Worm (Caenorhabditis elegans) whole organism, L4 larva: ENCODE results near the gene K05F1.9.

Source experiments
- D1046.2 ChIP-seq: fragments of 200-800 bp; sonication (Bioruptor generic); IDR thresholded peaks from 2 replicates; pipeline ENCODE4 v1.3.6; 2022; ENCODE audit warnings: missing genetic modification characterization, missing compliant biosample characterization
- F37D6.2 ChIP-seq: sonication (generic microtip); optimal IDR thresholded peaks from 2 replicates; lab custom pipeline; 2016; ENCODE audit warnings: mild to moderate bottlenecking, missing genetic modification characterization, missing compliant biosample characterization
- F44E2.7 ChIP-seq: fragments of 200-800 bp; sonication (Bioruptor generic); IDR thresholded peaks from 2 replicates; pipeline ENCODE4 v2.1.2; 2022; ENCODE audit warnings: missing genetic modification characterization, missing compliant biosample characterization
- R02D3.7 ChIP-seq: fragments of 150-350 bp; sonication (generic microtip); optimal IDR thresholded peaks from 3 replicates; lab custom pipeline; 2014; ENCODE audit warnings: missing biosample characterization, missing genetic modification characterization
- T20F7.1 ChIP-seq: fragments of 200-800 bp; sonication (Bioruptor generic); optimal IDR thresholded peaks from 2 replicates; lab custom pipeline; 2018; ENCODE audit warnings: mild to moderate bottlenecking, missing genetic modification characterization, missing compliant biosample characterization
- Y5F2A.4 ChIP-seq: fragments of 200-800 bp; sonication (Bioruptor generic); optimal IDR thresholded peaks from 2 replicates; lab custom pipeline; 2018; ENCODE audit warnings: mild to moderate bottlenecking, missing genetic modification characterization, missing compliant biosample characterization
- ZK546.5 ChIP-seq, 2 experiments: sonication (generic microtip); optimal IDR thresholded peaks; 2 replicates each; lab custom pipeline; 2017; ENCODE audit warnings: missing biosample characterization in 2 of 2, missing genetic modification characterization in 2 of 2
- aha-1 ChIP-seq: fragments of 150-350 bp; peaks from one replicate; lab custom pipeline; 2014; ENCODE audit warnings: missing biosample characterization, missing genetic modification characterization
- aly-2 ChIP-seq: sonication (generic microtip); optimal IDR thresholded peaks from 2 replicates; lab custom pipeline; 2018; ENCODE audit warnings: missing biosample characterization, missing genetic modification characterization
- ama-1 ChIP-seq: fragments of 150-350 bp; optimal IDR thresholded peaks from 2 replicates; lab custom pipeline; 2014; ENCODE audit warnings: inconsistent platforms, mixed read lengths
- daf-12 ChIP-seq: fragments of 150-350 bp; optimal IDR thresholded peaks from 2 replicates; lab custom pipeline; 2014; ENCODE audit warnings: missing biosample characterization, missing genetic modification reagents, missing genetic modification characterization
- daf-16 ChIP-seq, 3 experiments: sonication (generic microtip); optimal IDR thresholded peaks; 2 replicates each; lab custom pipeline; 2016 to 2017; ENCODE audit warnings: missing genetic modification characterization in 3 of 3, missing genetic modification reagents in 3 of 3, mild to moderate bottlenecking in 2 of 3, missing compliant biosample characterization in 2 of 3, missing biosample characterization in 1 of 3, moderate library complexity in 1 of 3
- dpl-1 ChIP-seq: fragments of 150-350 bp; optimal IDR thresholded peaks from 2 replicates; lab custom pipeline; 2014; ENCODE audit warnings: missing biosample characterization, missing genetic modification reagents, missing genetic modification characterization
- dve-1 ChIP-seq: sonication (generic microtip); optimal IDR thresholded peaks from 2 replicates; lab custom pipeline; 2017; ENCODE audit warnings: antibody characterized with exemption, mild to moderate bottlenecking, missing genetic modification characterization, missing compliant biosample characterization; ENCODE audit not compliant: insufficient read depth
- egl-43 ChIP-seq: fragments of 200-800 bp; sonication (Bioruptor generic); IDR thresholded peaks from 2 replicates; pipeline ENCODE4 v1.3.6; 2022; ENCODE audit warnings: missing genetic modification reagents, missing genetic modification characterization, missing compliant biosample characterization
- hif-1 ChIP-seq, 2 experiments: sonication (generic microtip); optimal IDR thresholded peaks; 2 replicates each; lab custom pipeline; 2016 to 2017; ENCODE audit warnings: missing compliant biosample characterization in 2 of 2, missing genetic modification characterization in 2 of 2, missing genetic modification reagents in 2 of 2, missing genotype in 2 of 2, mild to moderate bottlenecking in 1 of 2
- hlh-30 ChIP-seq: sonication (generic microtip); optimal IDR thresholded peaks from 2 replicates; lab custom pipeline; 2017; ENCODE audit warnings: antibody characterized with exemption, mild to moderate bottlenecking, missing genetic modification characterization, missing compliant biosample characterization; ENCODE audit not compliant: insufficient read depth
- hmg-1.1 ChIP-seq: fragments of 200-800 bp; sonication (Bioruptor generic); IDR thresholded peaks from 2 replicates; pipeline ENCODE4 v1.3.6; 2022; ENCODE audit warnings: missing genetic modification reagents, missing genetic modification characterization, missing compliant biosample characterization
- lin-15B ChIP-seq: fragments of 150-350 bp; sonication (generic microtip); optimal IDR thresholded peaks from 3 replicates; lab custom pipeline; 2014; ENCODE audit warnings: missing biosample characterization, missing genetic modification characterization
- lsy-2 ChIP-seq, 2 experiments: fragments of 150-350 bp in 1 of 2; sonication (generic microtip) in 1 of 2; optimal IDR thresholded peaks; 2 replicates each; lab custom pipeline; 2014 to 2017; ENCODE audit warnings: missing biosample characterization in 2 of 2, missing genetic modification characterization in 2 of 2
- mep-1 ChIP-seq: fragments of 150-350 bp; sonication (generic microtip); optimal IDR thresholded peaks from 3 replicates; lab custom pipeline; 2014; ENCODE audit warnings: missing biosample characterization, missing genetic modification characterization
- mes-2 ChIP-seq: sonication (generic microtip); optimal IDR thresholded peaks from 2 replicates; lab custom pipeline; 2016; ENCODE audit warnings: missing genotype, mild to moderate bottlenecking, missing genetic modification characterization, missing compliant biosample characterization; ENCODE audit not compliant: poor library complexity, severe bottlenecking
- nhr-11 ChIP-seq: fragments of 150-350 bp; optimal IDR thresholded peaks from 2 replicates; lab custom pipeline; 2014; ENCODE audit warnings: missing biosample characterization, missing genetic modification characterization
- nhr-237 ChIP-seq: sonication (generic microtip); optimal IDR thresholded peaks from 2 replicates; lab custom pipeline; 2017; ENCODE audit warnings: missing biosample characterization, missing genetic modification characterization
- nhr-41 ChIP-seq: fragments of 200-800 bp; sonication (Bioruptor generic); IDR thresholded peaks from 2 replicates; pipeline ENCODE4 v1.3.6; 2022; ENCODE audit warnings: missing genetic modification reagents, missing genetic modification characterization, missing compliant biosample characterization
- nhr-6 ChIP-seq: fragments of 150-350 bp; optimal IDR thresholded peaks from 2 replicates; lab custom pipeline; 2014; ENCODE audit warnings: missing biosample characterization, missing genetic modification characterization
- pha-4 ChIP-seq, 2 experiments: fragments of 150-350 bp in 1 of 2; fragments of 200-800 bp in 1 of 2; sonication (Bioruptor generic) in 1 of 2; IDR thresholded peaks in 1 of 2; optimal IDR thresholded peaks in 1 of 2; 2 replicates each; pipeline versions ENCODE4 v1.3.6 to Lab custom; 2014 to 2022; ENCODE audit warnings: missing genetic modification characterization in 2 of 2, missing genetic modification reagents in 2 of 2, missing biosample characterization in 1 of 2, missing compliant biosample characterization in 1 of 2
- rbr-2 ChIP-seq: sonication (generic microtip); optimal IDR thresholded peaks from 2 replicates; lab custom pipeline; 2016; ENCODE audit warnings: missing genotype, missing genetic modification characterization, missing compliant biosample characterization
- tra-1 ChIP-seq: fragments of 200-800 bp; sonication (Bioruptor generic); IDR thresholded peaks from 2 replicates; pipeline ENCODE4 v1.3.6; 2022; ENCODE audit warnings: missing genetic modification reagents, missing genetic modification characterization, missing compliant biosample characterization
- unc-130 ChIP-seq: sonication (generic microtip); optimal IDR thresholded peaks from 2 replicates; lab custom pipeline; 2016; ENCODE audit warnings: missing genetic modification reagents, missing genetic modification characterization, missing compliant biosample characterization
- unc-62 ChIP-seq, 3 experiments: fragments of 150-350 bp in 1 of 3; sonication (generic microtip); optimal IDR thresholded peaks in 2 of 3; peaks in 1 of 3; 1 replicate in 1 of 3; 2 replicates in 2 of 3; lab custom pipeline; 2014 to 2017; ENCODE audit warnings: missing biosample characterization in 3 of 3, missing genetic modification characterization in 3 of 3, missing genetic modification reagents in 3 of 3, missing genotype in 1 of 3
- ztf-11 ChIP-seq: fragments of 150-350 bp; optimal IDR thresholded peaks from 2 replicates; lab custom pipeline; 2014; ENCODE audit warnings: missing biosample characterization, missing genetic modification characterization
- ztf-7 ChIP-seq: fragments of 150-350 bp; optimal IDR thresholded peaks from 2 replicates; lab custom pipeline; 2014; ENCODE audit warnings: missing biosample characterization, missing genetic modification characterization

Gene K05F1.9

ce11 chrII:5844694-5845129 lies 43.7 kb upstream of the K05F1.9 start (continued):
- TF ChIP-seq D1046.2 (GFP tag; lab: Robert Waterston, UW) (peak; percentile 92), mep-1 (tag; lab: Kevin White, UChicago) (peak; percentile 99), egl-43 (GFP tag; lab: Robert Waterston, UW) (peak; percentile 99), ztf-11 (peak; percentile 47), dpl-1 (GFP tag; lab: Kevin White, UChicago) (peak; percentile 87)

- TF ChIP-seq aha-1 (peak; percentile 46), lin-15B (tag; lab: Kevin White, UChicago) (no peak), unc-62 (GFP tag; optimal IDR thresholded peaks at IDR 0.05 in 1 of 2; lab: Kevin White, UChicago) (peak in 1 of 2 experiments; percentile 90), unc-62 (tag; optimal IDR thresholded peaks at IDR 0.05; lab: Kevin White, UChicago) (no peak)
These were observed 40.9 kb upstream of the K05F1.9 start, which contains the start of gene nep-25 for ce11 chrII:5841866-5842265. Gene nep-25 (plus strand): TSS chrII:5842240.

DNA sequence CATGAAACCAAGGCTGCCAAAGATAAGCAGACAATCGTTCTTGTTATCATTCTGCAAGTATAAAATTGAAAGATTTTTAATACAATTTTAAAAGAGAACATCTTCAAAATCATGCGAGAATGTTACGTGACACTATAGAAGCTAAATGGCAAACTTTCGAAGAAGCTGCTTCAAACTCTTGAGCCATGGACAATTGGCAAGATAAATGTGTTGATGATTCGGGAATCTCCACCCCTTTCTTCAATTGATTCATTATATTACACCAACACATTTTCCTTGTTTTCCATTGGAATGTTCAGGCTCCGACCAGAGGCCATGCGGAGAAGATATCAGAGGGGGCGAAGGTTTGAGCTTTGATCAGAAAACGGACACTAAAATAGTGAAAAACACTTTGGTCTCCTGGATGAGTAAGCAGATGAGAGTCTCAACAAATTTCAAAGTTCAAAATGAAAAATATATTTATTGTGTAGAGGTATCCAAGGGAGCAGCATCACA lies 40.1 kb upstream of the K05F1.9 start, which contains the start of gene lec-5:
Gene lec-5, minus strand, starts transcription at position 51 of the 495 bp plus-strand sequence.
- no peak for TF ChIP-seq ztf-7 (tag; lab: Kevin White, UChicago)
- TF ChIP-seq daf-12 (tag; lab: Kevin White, UChicago), result no peak
- TF ChIP-seq nhr-11, result peak; percentile 34
- peak in 1 of 2 experiments; percentile 94 for TF ChIP-seq daf-16 (GFP tag; optimal IDR thresholded peaks at IDR 0.05; lab: Kevin White, UChicago)
- no peak for TF ChIP-seq daf-16 (tag; optimal IDR thresholded peaks at IDR 0.05; lab: Kevin White, UChicago)
- TF ChIP-seq hmg-1.1 (GFP tag; lab: Robert Waterston, UW), result no peak

DNA sequence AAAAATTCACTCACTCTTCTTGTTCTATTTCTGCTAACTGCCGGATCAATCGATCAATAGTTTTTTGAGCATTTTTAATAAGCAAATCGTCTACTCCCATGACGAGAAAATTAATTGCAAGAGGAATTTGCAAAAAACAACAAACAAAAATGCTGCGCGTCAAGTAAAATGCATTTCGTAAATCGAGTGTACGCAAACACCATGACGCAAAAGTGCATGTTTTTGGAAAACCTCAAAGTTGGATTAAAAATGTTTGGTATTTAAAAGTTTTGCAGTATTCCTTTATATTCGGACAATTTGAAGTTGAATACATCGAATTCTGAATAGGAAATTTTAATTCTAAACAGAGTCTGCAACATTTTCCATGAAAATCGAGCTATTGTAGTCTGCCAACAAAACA lies 38.3 kb upstream of the K05F1.9 start, which contains the start of gene ZK1248.19:
Gene ZK1248.19, minus strand, starts transcription at position 188 of the 400 bp plus-strand sequence.
- no peak for TF ChIP-seq daf-16 (GFP tag; optimal IDR thresholded peaks at IDR 0.05; lab: Kevin White, UChicago)
- peak; percentile 24 for TF ChIP-seq daf-16 (tag; optimal IDR thresholded peaks at IDR 0.05; lab: Kevin White, UChicago)
- TF ChIP-seq ama-1 (lab: Kevin White, UChicago), result no peak
- TF ChIP-seq tra-1 (GFP tag; lab: Robert Waterston, UW), result no peak
- TF ChIP-seq mes-2 (tag; lab: Kevin White, UChicago), result peak; percentile 57
- TF ChIP-seq dpl-1 (GFP tag; lab: Kevin White, UChicago), result peak; percentile 12
- TF ChIP-seq lsy-2 (tag; optimal IDR thresholded peaks at IDR 0.05; lab: Kevin White, UChicago), result peak in 1 of 2 experiments; percentile 54
- TF ChIP-seq R02D3.7 (tag; lab: Kevin White, UChicago), result peak; percentile 88

ce11 chrII:5838453-5838852 lies 37.5 kb upstream of the K05F1.9 start, which contains the start of gene ZK1248.15:
Gene ZK1248.15 (minus strand): TSS chrII:5838553.
- no peak for TF ChIP-seq daf-12 (tag; lab: Kevin White, UChicago)
- TF ChIP-seq daf-16 (GFP tag; optimal IDR thresholded peaks at IDR 0.05; lab: Kevin White, UChicago), result no peak
- TF ChIP-seq daf-16 (tag; optimal IDR thresholded peaks at IDR 0.05; lab: Kevin White, UChicago), result no peak
- TF ChIP-seq nhr-237 (tag; lab: Kevin White, UChicago), result no peak
- no peak for TF ChIP-seq F37D6.2 (tag; lab: Kevin White, UChicago)
- TF ChIP-seq unc-62 (GFP tag; optimal IDR thresholded peaks at IDR 0.05 in 1 of 2; lab: Kevin White, UChicago), result peak in 1 of 2 experiments; percentile 86
- TF ChIP-seq unc-62 (tag; optimal IDR thresholded peaks at IDR 0.05; lab: Kevin White, UChicago), result no peak

DNA sequence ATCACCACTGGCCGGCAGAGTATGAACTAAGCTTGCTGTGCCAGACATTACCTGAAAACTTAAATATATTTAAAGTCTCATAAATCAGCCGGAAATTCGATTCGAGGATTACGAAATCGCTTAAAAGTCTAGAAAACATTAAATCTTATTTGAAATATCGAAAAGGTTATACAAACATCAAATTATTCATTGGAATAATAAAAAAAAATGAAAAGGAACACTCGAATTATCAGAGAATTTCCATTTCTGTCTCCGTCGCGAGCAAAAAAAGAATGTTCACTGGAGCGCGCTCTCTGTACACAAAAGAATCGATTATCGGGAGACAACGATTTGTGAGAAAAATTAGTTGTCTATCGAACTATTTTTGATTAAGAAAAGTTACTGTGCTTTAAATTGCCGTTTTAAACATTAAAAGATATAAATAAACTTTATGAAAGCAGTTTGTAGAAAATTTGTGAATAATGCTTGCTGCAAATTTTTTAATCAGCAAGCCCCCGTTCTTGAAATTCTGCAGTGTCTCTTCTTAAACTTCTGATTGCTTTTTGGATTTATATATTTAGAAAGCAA lies 35.3 kb upstream of the K05F1.9 start, which contains the start of gene fzo-1:
Gene fzo-1, minus strand, starts transcription at position 51 of the 567 bp plus-strand sequence.
- no peak for TF ChIP-seq rbr-2 (tag; lab: Kevin White, UChicago)
- peak; percentile 57 for TF ChIP-seq nhr-6 (tag; lab: Kevin White, UChicago)
- peak in 1 of 2 experiments; percentile 48 for TF ChIP-seq lsy-2 (tag; optimal IDR thresholded peaks at IDR 0.05; lab: Kevin White, UChicago)
- no peak for TF ChIP-seq aly-2
- no peak for TF ChIP-seq F37D6.2 (tag; lab: Kevin White, UChicago)
- TF ChIP-seq dve-1 (tag; lab: Kevin White, UChicago), result peak; percentile 8
- no peak for TF ChIP-seq Y5F2A.4 (GFP tag; lab: Kevin White, UChicago)
- peak; percentile 19 for TF ChIP-seq mep-1 (tag; lab: Kevin White, UChicago)
- TF ChIP-seq nhr-41 (GFP tag; lab: Robert Waterston, UW), result no peak
- no peak for TF ChIP-seq F44E2.7
- TF ChIP-seq T20F7.1 (GFP tag; lab: Kevin White, UChicago), result peak; percentile 64
- peak; percentile 25; the same call in 1 of the 2 replicates for TF ChIP-seq pha-4 (GFP tag; IDR thresholded peaks at IDR 0.05; lab: Robert Waterston, UW)
- TF ChIP-seq pha-4 (tag; optimal IDR thresholded peaks at IDR 0.05; lab: Kevin White, UChicago), result no peak
- no peak for TF ChIP-seq egl-43 (GFP tag; lab: Robert Waterston, UW)
- peak; percentile 36 for TF ChIP-seq hlh-30 (tag; lab: Kevin White, UChicago)
- TF ChIP-seq ZK546.5 (tag; optimal IDR thresholded peaks at IDR 0.05; lab: Kevin White, UChicago), result no peak
- TF ChIP-seq dpl-1 (GFP tag; lab: Kevin White, UChicago), result peak; percentile 16
- peak; percentile 22 for TF ChIP-seq aha-1
- TF ChIP-seq mes-2 (tag; lab: Kevin White, UChicago), result peak; percentile 62
- peak in 1 of 2 experiments; percentile 77 for TF ChIP-seq hif-1 (tag; optimal IDR thresholded peaks at IDR 0.05; lab: Kevin White, UChicago)
- TF ChIP-seq unc-130, result peak; percentile 41
